Worm (Caenorhabditis elegans) whole organism, L4 larva: ENCODE results near the gene ife-3.

Experiments used
- F26F4.8 ChIP-seq: fragments of 200-800 bp; sonication (Bioruptor generic); conservative IDR thresholded peaks from 2 replicates; pipeline ENCODE4 v1.3.6; 2022; ENCODE audit warnings: missing genetic modification characterization, missing compliant biosample characterization
- F37D6.2 ChIP-seq: sonication (generic microtip); optimal IDR thresholded peaks from 2 replicates; lab custom pipeline; 2016; ENCODE audit warnings: mild to moderate bottlenecking, missing genetic modification characterization, missing compliant biosample characterization
- F49E8.2 ChIP-seq: sonication (generic microtip); optimal IDR thresholded peaks from 2 replicates; lab custom pipeline; 2016; ENCODE audit warnings: missing compliant biosample characterization, mild to moderate bottlenecking, missing genetic modification characterization, borderline replicate concordance
- Y5F2A.4 ChIP-seq: fragments of 200-800 bp; sonication (Bioruptor generic); optimal IDR thresholded peaks from 2 replicates; lab custom pipeline; 2018; ENCODE audit warnings: mild to moderate bottlenecking, missing genetic modification characterization, missing compliant biosample characterization
- ZK337.2 ChIP-seq: fragments of 200-800 bp; sonication (Bioruptor generic); IDR thresholded peaks from 2 replicates; pipeline ENCODE4 v1.3.6; 2022; ENCODE audit warnings: missing genetic modification reagents, missing genetic modification characterization, missing compliant biosample characterization
- ZK546.5 ChIP-seq, 2 experiments: sonication (generic microtip); optimal IDR thresholded peaks; 2 replicates each; lab custom pipeline; 2017; ENCODE audit warnings: missing biosample characterization in 2 of 2, missing genetic modification characterization in 2 of 2
- aha-1 ChIP-seq: fragments of 150-350 bp; peaks from one replicate; lab custom pipeline; 2014; ENCODE audit warnings: missing biosample characterization, missing genetic modification characterization
- aly-2 ChIP-seq: sonication (generic microtip); optimal IDR thresholded peaks from 2 replicates; lab custom pipeline; 2018; ENCODE audit warnings: missing biosample characterization, missing genetic modification characterization
- ama-1 ChIP-seq: fragments of 150-350 bp; optimal IDR thresholded peaks from 2 replicates; lab custom pipeline; 2014; ENCODE audit warnings: inconsistent platforms, mixed read lengths
- arid-1 ChIP-seq: fragments of 200-800 bp; sonication (Bioruptor generic); conservative IDR thresholded peaks from 2 replicates; pipeline ENCODE4 v1.3.6; 2022; ENCODE audit warnings: missing genetic modification reagents, missing genetic modification characterization, missing compliant biosample characterization
- attf-4 ChIP-seq: sonication (generic microtip); optimal IDR thresholded peaks from 3 replicates; lab custom pipeline; 2017; ENCODE audit warnings: missing biosample characterization, missing genetic modification characterization
- ces-1 ChIP-seq: fragments of 150-350 bp; sonication (generic microtip); optimal IDR thresholded peaks from 4 replicates; lab custom pipeline; 2014; ENCODE audit warnings: missing biosample characterization, missing genetic modification reagents, missing genetic modification characterization
- cey-2 ChIP-seq: sonication (generic microtip); optimal IDR thresholded peaks from 3 replicates; lab custom pipeline; 2017; ENCODE audit warnings: missing genetic modification characterization, mild to moderate bottlenecking, missing compliant biosample characterization, antibody characterized with exemption, borderline replicate concordance; ENCODE audit not compliant: insufficient read depth
- daf-12 ChIP-seq: fragments of 150-350 bp; optimal IDR thresholded peaks from 2 replicates; lab custom pipeline; 2014; ENCODE audit warnings: missing biosample characterization, missing genetic modification reagents, missing genetic modification characterization
- dmd-6 ChIP-seq: fragments of 200-800 bp; sonication (Bioruptor generic); IDR thresholded peaks from 2 replicates; pipeline ENCODE4 v1.3.6; 2022; ENCODE audit warnings: missing genetic modification reagents, missing genetic modification characterization, missing compliant biosample characterization
- egl-43 ChIP-seq: fragments of 200-800 bp; sonication (Bioruptor generic); IDR thresholded peaks from 2 replicates; pipeline ENCODE4 v1.3.6; 2022; ENCODE audit warnings: missing genetic modification reagents, missing genetic modification characterization, missing compliant biosample characterization
- fkh-10 ChIP-seq: fragments of 150-350 bp; optimal IDR thresholded peaks from 2 replicates; lab custom pipeline; 2014; ENCODE audit warnings: missing biosample characterization, missing genetic modification reagents, missing genetic modification characterization
- hlh-11 ChIP-seq: fragments of 200-800 bp; sonication (Bioruptor generic); optimal IDR thresholded peaks from 2 replicates; lab custom pipeline; 2018; ENCODE audit warnings: mild to moderate bottlenecking, missing genetic modification characterization, missing compliant biosample characterization
- hlh-30 ChIP-seq: sonication (generic microtip); optimal IDR thresholded peaks from 2 replicates; lab custom pipeline; 2017; ENCODE audit warnings: antibody characterized with exemption, mild to moderate bottlenecking, missing genetic modification characterization, missing compliant biosample characterization; ENCODE audit not compliant: insufficient read depth
- jun-1 ChIP-seq: fragments of 150-350 bp; optimal IDR thresholded peaks from 2 replicates; lab custom pipeline; 2014; ENCODE audit warnings: missing biosample characterization, missing genetic modification reagents, missing genetic modification characterization
- lin-13 ChIP-seq: fragments of 150-350 bp; optimal IDR thresholded peaks from 2 replicates; lab custom pipeline; 2014; ENCODE audit warnings: missing biosample characterization, missing genetic modification reagents, missing genetic modification characterization
- lin-29 ChIP-seq: fragments of 200-800 bp; sonication (Bioruptor generic); IDR thresholded peaks from 2 replicates; pipeline ENCODE4 v1.3.6; 2022; ENCODE audit warnings: missing genetic modification reagents, missing genetic modification characterization, missing compliant biosample characterization
- lin-38 ChIP-seq: fragments of 200-800 bp; sonication (Bioruptor generic); IDR thresholded peaks from 2 replicates; pipeline ENCODE4 v1.3.6; 2022; ENCODE audit warnings: missing genetic modification reagents, missing genetic modification characterization, missing compliant biosample characterization
- lir-3 ChIP-seq: sonication (generic microtip); optimal IDR thresholded peaks from 2 replicates; lab custom pipeline; 2016; ENCODE audit warnings: mild to moderate bottlenecking, missing genetic modification characterization, missing compliant biosample characterization
- lsy-2 ChIP-seq, 2 experiments: fragments of 150-350 bp in 1 of 2; sonication (generic microtip) in 1 of 2; optimal IDR thresholded peaks; 2 replicates each; lab custom pipeline; 2014 to 2017; ENCODE audit warnings: missing biosample characterization in 2 of 2, missing genetic modification characterization in 2 of 2
- mdt-29 ChIP-seq: fragments of 200-800 bp; sonication (Bioruptor generic); IDR thresholded peaks from 2 replicates; pipeline ENCODE4 v1.3.6; 2022; ENCODE audit warnings: missing genetic modification reagents, missing genetic modification characterization, missing compliant biosample characterization
- mep-1 ChIP-seq: fragments of 150-350 bp; sonication (generic microtip); optimal IDR thresholded peaks from 3 replicates; lab custom pipeline; 2014; ENCODE audit warnings: missing biosample characterization, missing genetic modification characterization
- nhr-10 ChIP-seq: fragments of 150-350 bp; optimal IDR thresholded peaks from 2 replicates; lab custom pipeline; 2014; ENCODE audit warnings: missing biosample characterization, missing genetic modification characterization
- nhr-11 ChIP-seq: fragments of 150-350 bp; optimal IDR thresholded peaks from 2 replicates; lab custom pipeline; 2014; ENCODE audit warnings: missing biosample characterization, missing genetic modification characterization
- nhr-28 ChIP-seq: fragments of 150-350 bp; optimal IDR thresholded peaks from 2 replicates; lab custom pipeline; 2014; ENCODE audit warnings: missing biosample characterization, missing genetic modification characterization
- nhr-41 ChIP-seq: fragments of 200-800 bp; sonication (Bioruptor generic); IDR thresholded peaks from 2 replicates; pipeline ENCODE4 v1.3.6; 2022; ENCODE audit warnings: missing genetic modification reagents, missing genetic modification characterization, missing compliant biosample characterization
- nhr-42 ChIP-seq: fragments of 200-800 bp; sonication (Bioruptor generic); IDR thresholded peaks from 2 replicates; pipeline ENCODE4 v1.3.6; 2022; ENCODE audit warnings: missing genetic modification characterization, missing compliant biosample characterization
- nhr-77 ChIP-seq: fragments of 150-350 bp; optimal IDR thresholded peaks from 2 replicates; lab custom pipeline; 2014; ENCODE audit warnings: missing biosample characterization, missing genetic modification characterization
- pha-4 ChIP-seq, 2 experiments: fragments of 150-350 bp in 1 of 2; fragments of 200-800 bp in 1 of 2; sonication (Bioruptor generic) in 1 of 2; IDR thresholded peaks in 1 of 2; optimal IDR thresholded peaks in 1 of 2; 2 replicates each; pipeline versions ENCODE4 v1.3.6 to Lab custom; 2014 to 2022; ENCODE audit warnings: missing genetic modification characterization in 2 of 2, missing genetic modification reagents in 2 of 2, missing biosample characterization in 1 of 2, missing compliant biosample characterization in 1 of 2
- php-3 ChIP-seq: fragments of 200-800 bp; sonication (Bioruptor generic); IDR thresholded peaks from 2 replicates; pipeline ENCODE4 v1.3.6; 2022; ENCODE audit warnings: missing genetic modification reagents, missing genetic modification characterization, missing compliant biosample characterization
- sdz-12 ChIP-seq: fragments of 200-800 bp; sonication (Bioruptor generic); optimal IDR thresholded peaks from 2 replicates; lab custom pipeline; 2018; ENCODE audit warnings: mild to moderate bottlenecking, missing genetic modification characterization, missing compliant biosample characterization
- set-16 ChIP-seq: fragments of 200-800 bp; sonication (Bioruptor generic); IDR thresholded peaks from 2 replicates; pipeline ENCODE4 v1.3.6; 2022; ENCODE audit warnings: missing genetic modification reagents, missing genetic modification characterization, missing compliant biosample characterization
- skn-1 ChIP-seq: fragments of 150-350 bp; optimal IDR thresholded peaks from 2 replicates; lab custom pipeline; 2014; ENCODE audit warnings: missing biosample characterization, missing genetic modification characterization
- snpc-1.2 ChIP-seq: fragments of 200-800 bp; sonication (Bioruptor generic); IDR thresholded peaks from 2 replicates; pipeline ENCODE4 v1.3.6; 2022; ENCODE audit warnings: missing genetic modification reagents, missing genetic modification characterization, missing compliant biosample characterization
- spr-3 ChIP-seq: fragments of 200-800 bp; sonication (Bioruptor generic); optimal IDR thresholded peaks from 2 replicates; lab custom pipeline; 2018; ENCODE audit warnings: mild to moderate bottlenecking, missing genetic modification characterization, missing compliant biosample characterization
- tag-97 ChIP-seq: fragments of 200-800 bp; sonication (Bioruptor generic); IDR thresholded peaks from 2 replicates; pipeline ENCODE4 v1.3.6; 2022; ENCODE audit warnings: missing genetic modification characterization, missing compliant biosample characterization
- tra-1 ChIP-seq: fragments of 200-800 bp; sonication (Bioruptor generic); IDR thresholded peaks from 2 replicates; pipeline ENCODE4 v1.3.6; 2022; ENCODE audit warnings: missing genetic modification reagents, missing genetic modification characterization, missing compliant biosample characterization
- unc-130 ChIP-seq: sonication (generic microtip); optimal IDR thresholded peaks from 2 replicates; lab custom pipeline; 2016; ENCODE audit warnings: missing genetic modification reagents, missing genetic modification characterization, missing compliant biosample characterization
- unc-39 ChIP-seq: sonication (generic microtip); optimal IDR thresholded peaks from 2 replicates; lab custom pipeline; 2017; ENCODE audit warnings: missing biosample characterization, missing genetic modification characterization
- vab-7 ChIP-seq: fragments of 200-800 bp; sonication (Bioruptor generic); IDR thresholded peaks from 2 replicates; pipeline ENCODE4 v1.3.6; 2022; ENCODE audit warnings: missing genetic modification reagents, missing genetic modification characterization, missing compliant biosample characterization
- zag-1 ChIP-seq: fragments of 150-350 bp; optimal IDR thresholded peaks from 2 replicates; lab custom pipeline; 2014; ENCODE audit warnings: missing biosample characterization, missing genetic modification characterization
- zip-2 ChIP-seq: fragments of 150-350 bp; optimal IDR thresholded peaks from 2 replicates; lab custom pipeline; 2014; ENCODE audit warnings: missing biosample characterization, missing genetic modification characterization
- ztf-11 ChIP-seq: fragments of 150-350 bp; optimal IDR thresholded peaks from 2 replicates; lab custom pipeline; 2014; ENCODE audit warnings: missing biosample characterization, missing genetic modification characterization

Gene ife-3

ce11 chrV:16067-16845 is 8.6 kb upstream of the ife-3 start (continued):
- TF ChIP-seq F26F4.8 (GFP tag; lab: Robert Waterston, UW), result no peak
- TF ChIP-seq Y5F2A.4 (GFP tag; lab: Kevin White, UChicago), result no peak
- peak; percentile 28; the same call in 1 of the 2 replicates for TF ChIP-seq dmd-6 (GFP tag; lab: Robert Waterston, UW)
- no peak for TF ChIP-seq lir-3
- TF ChIP-seq aly-2, result no peak
- TF ChIP-seq ztf-11, result no peak
- no peak for TF ChIP-seq ZK546.5 (tag; optimal IDR thresholded peaks at IDR 0.05; lab: Kevin White, UChicago)
- no peak for TF ChIP-seq set-16 (GFP tag; lab: Robert Waterston, UW)
- TF ChIP-seq tag-97 (GFP tag; lab: Robert Waterston, UW), result no peak
- TF ChIP-seq hlh-11, result peak; percentile 59
- no peak for TF ChIP-seq cey-2 (tag; lab: Kevin White, UChicago)
- peak; percentile 79 for TF ChIP-seq aha-1
- TF ChIP-seq nhr-28 (tag; lab: Kevin White, UChicago), result peak; percentile 84
- no peak for TF ChIP-seq jun-1 (tag; lab: Kevin White, UChicago)
- TF ChIP-seq skn-1 (tag; lab: Kevin White, UChicago), result no peak
- TF ChIP-seq nhr-41, result no peak
- no peak for TF ChIP-seq lin-38 (GFP tag; lab: Robert Waterston, UW)
- no peak for TF ChIP-seq fkh-10 (GFP tag; lab: Kevin White, UChicago)
- no peak for TF ChIP-seq zip-2
- no peak for TF ChIP-seq lsy-2 (tag; optimal IDR thresholded peaks at IDR 0.05; lab: Kevin White, UChicago)
- TF ChIP-seq nhr-11, result no peak
- TF ChIP-seq hlh-30 (tag; lab: Kevin White, UChicago), result peak; percentile 67
- TF ChIP-seq nhr-42 (GFP tag; lab: Robert Waterston, UW), result no peak
- no peak for TF ChIP-seq nhr-10 (tag; lab: Kevin White, UChicago)
- TF ChIP-seq lin-13 (GFP tag; lab: Kevin White, UChicago), result no peak
- no peak for TF ChIP-seq unc-130 (GFP tag; lab: Kevin White, UChicago)
- no peak for TF ChIP-seq ZK337.2 (GFP tag; lab: Robert Waterston, UW)
- no peak for TF ChIP-seq mdt-29 (GFP tag; lab: Robert Waterston, UW)
- no peak for TF ChIP-seq tra-1 (GFP tag; lab: Robert Waterston, UW)
- TF ChIP-seq unc-39 (tag; lab: Kevin White, UChicago), result no peak
- no peak for TF ChIP-seq F49E8.2 (tag; lab: Kevin White, UChicago)
- no peak for TF ChIP-seq pha-4 (GFP tag; IDR thresholded peaks at IDR 0.05; lab: Robert Waterston, UW)
- TF ChIP-seq pha-4 (tag; optimal IDR thresholded peaks at IDR 0.05; lab: Kevin White, UChicago), result no peak
- no peak for TF ChIP-seq spr-3
- TF ChIP-seq attf-4 (tag; lab: Kevin White, UChicago), result no peak
- no peak for TF ChIP-seq sdz-12
- TF ChIP-seq arid-1 (GFP tag; lab: Robert Waterston, UW), result no peak
- no peak for TF ChIP-seq ces-1
- no peak for TF ChIP-seq lin-29
- TF ChIP-seq egl-43 (GFP tag; lab: Robert Waterston, UW), result no peak
- no peak for TF ChIP-seq zag-1 (tag; lab: Kevin White, UChicago)
- TF ChIP-seq mep-1 (tag; lab: Kevin White, UChicago), result no peak
- no peak for TF ChIP-seq ama-1 (lab: Kevin White, UChicago)
- TF ChIP-seq snpc-1.2, result no peak
- no peak for TF ChIP-seq F37D6.2 (tag; lab: Kevin White, UChicago)
- TF ChIP-seq vab-7 (GFP tag; lab: Robert Waterston, UW), result no peak
- no peak for TF ChIP-seq daf-12
- TF ChIP-seq php-3 (GFP tag; lab: Robert Waterston, UW), result no peak
- TF ChIP-seq nhr-77 (tag; lab: Kevin White, UChicago), result peak; percentile 7
